Fruit fly (Drosophila melanogaster) whole organism, embryonic: ENCODE results near the gene LManV.

Experiments used
- Abd-B ChIP-seq: fragments of 200-800 bp; sonication (Bioruptor generic); optimal IDR thresholded peaks from 2 replicates; lab custom pipeline; 2018; ENCODE audit warnings: missing biosample characterization, mild to moderate bottlenecking, missing genetic modification characterization, moderate library complexity
- Awh ChIP-seq: fragments of 200-800 bp; sonication (Bioruptor generic); IDR thresholded peaks from 2 replicates; pipeline ENCODE4, ENCODE4 v1.3.6; 2022; ENCODE audit warnings: missing biosample characterization, missing genetic modification characterization
- BEAF-32 ChIP-seq: fragments of 200-800 bp; sonication (Bioruptor generic); optimal IDR thresholded peaks from 3 replicates; lab custom pipeline; 2017; ENCODE audit warnings: missing biosample characterization, missing genetic modification characterization, mild to moderate bottlenecking, moderate library complexity, missing genetic modification reagents
- CG10267 ChIP-seq: fragments of 200-800 bp; sonication (Bioruptor generic); optimal IDR thresholded peaks from 2 replicates; lab custom pipeline; 2018; ENCODE audit warnings: missing biosample characterization, mild to moderate bottlenecking, missing genetic modification characterization, moderate library complexity
- CG10274 ChIP-seq: fragments of 200-800 bp; sonication (Bioruptor generic); optimal IDR thresholded peaks from 3 replicates; lab custom pipeline; 2017; ENCODE audit warnings: missing biosample characterization, mild to moderate bottlenecking, missing genetic modification characterization
- CG13775 ChIP-seq: fragments of 200-800 bp; sonication (Bioruptor generic); optimal IDR thresholded peaks from 3 replicates; lab custom pipeline; 2017; ENCODE audit warnings: missing biosample characterization, mild to moderate bottlenecking, missing genetic modification characterization
- CG14014 ChIP-seq: fragments of 200-800 bp; sonication (Bioruptor generic); IDR thresholded peaks from 2 replicates; pipeline ENCODE4 v1.3.6; 2022; ENCODE audit warnings: missing biosample characterization, missing genetic modification characterization
- CG15073 ChIP-seq: fragments of 200-800 bp; sonication (Bioruptor generic); optimal IDR thresholded peaks from 2 replicates; lab custom pipeline; 2016; ENCODE audit warnings: missing biosample characterization, missing genetic modification characterization
- CG1603 ChIP-seq: fragments of 200-800 bp; sonication (Bioruptor generic); optimal IDR thresholded peaks from 2 replicates; lab custom pipeline; 2019; ENCODE audit warnings: missing biosample characterization, mild to moderate bottlenecking, missing genetic modification characterization, moderate library complexity
- CG17186 ChIP-seq: fragments of 200-800 bp; sonication (Bioruptor generic); optimal IDR thresholded peaks from 3 replicates; lab custom pipeline; 2017; ENCODE audit warnings: missing biosample characterization, missing genetic modification reagents, missing genetic modification characterization
- CG18764 ChIP-seq: fragments of 200-800 bp; sonication (Bioruptor generic); optimal IDR thresholded peaks from 3 replicates; lab custom pipeline; 2016; ENCODE audit warnings: missing biosample characterization, missing genetic modification characterization
- CG2678 ChIP-seq: fragments of 200-800 bp; sonication (Bioruptor generic); optimal IDR thresholded peaks from 3 replicates; lab custom pipeline; 2019; ENCODE audit warnings: missing biosample characterization, mild to moderate bottlenecking, missing genetic modification characterization, moderate library complexity
- CG30431 ChIP-seq: fragments of 200-800 bp; sonication (Bioruptor generic); optimal IDR thresholded peaks from 2 replicates; lab custom pipeline; 2017; ENCODE audit warnings: missing biosample characterization, missing genetic modification characterization
- CG32772 ChIP-seq: fragments of 200-800 bp; sonication (Bioruptor generic); IDR thresholded peaks from 2 replicates; pipeline ENCODE4 v1.3.6; 2022; ENCODE audit warnings: missing biosample characterization, missing genetic modification characterization
- CG34422 ChIP-seq: fragments of 200-800 bp; sonication (Bioruptor generic); IDR thresholded peaks from 3 replicates; pipeline ENCODE4 v1.3.6; 2022; ENCODE audit warnings: missing biosample characterization, missing genetic modification characterization
- CG3847 ChIP-seq: fragments of 200-800 bp; sonication (Bioruptor generic); IDR thresholded peaks from 2 replicates; pipeline ENCODE4 v1.3.6; 2022; ENCODE audit warnings: missing biosample characterization, missing genetic modification characterization
- CG4282 ChIP-seq: fragments of 200-800 bp; sonication (Bioruptor generic); optimal IDR thresholded peaks from 2 replicates; lab custom pipeline; 2016; ENCODE audit warnings: missing biosample characterization, missing genetic modification characterization
- CG4707 ChIP-seq: fragments of 200-800 bp; sonication (Bioruptor generic); optimal IDR thresholded peaks from 2 replicates; lab custom pipeline; 2018; ENCODE audit warnings: missing biosample characterization, mild to moderate bottlenecking, missing genetic modification characterization, moderate library complexity
- CG6254 ChIP-seq: fragments of 200-800 bp; sonication (Bioruptor generic); optimal IDR thresholded peaks from 3 replicates; lab custom pipeline; 2017; ENCODE audit warnings: mild to moderate bottlenecking, missing biosample characterization, missing genetic modification reagents, missing genetic modification characterization
- CG6272 ChIP-seq: fragments of 200-800 bp; sonication (Bioruptor generic); IDR thresholded peaks from 2 replicates; pipeline ENCODE4 v1.3.6; 2022; ENCODE audit warnings: missing biosample characterization, missing genetic modification characterization
- CG7271 ChIP-seq: fragments of 200-800 bp; sonication (Bioruptor generic); optimal IDR thresholded peaks from 2 replicates; lab custom pipeline; 2018; ENCODE audit warnings: missing biosample characterization, mild to moderate bottlenecking, missing genetic modification characterization, moderate library complexity
- CG8359 ChIP-seq: fragments of 200-800 bp; sonication (Bioruptor generic); optimal IDR thresholded peaks from 2 replicates; lab custom pipeline; 2017; ENCODE audit warnings: missing biosample characterization, mild to moderate bottlenecking, missing genetic modification characterization, borderline replicate concordance
- CG9727 ChIP-seq: fragments of 200-800 bp; sonication (Bioruptor generic); optimal IDR thresholded peaks from 3 replicates; lab custom pipeline; 2017; ENCODE audit warnings: missing biosample characterization, mild to moderate bottlenecking, missing genetic modification characterization
- CG9797 ChIP-seq: fragments of 200-800 bp; sonication (Bioruptor generic); optimal IDR thresholded peaks from 3 replicates; lab custom pipeline; 2018; ENCODE audit warnings: missing biosample characterization, mild to moderate bottlenecking, missing genetic modification characterization
- Drgx ChIP-seq: fragments of 200-800 bp; sonication (Bioruptor generic); IDR thresholded peaks from 2 replicates; pipeline ENCODE4 v1.3.6; 2022; ENCODE audit warnings: missing biosample characterization, missing genetic modification characterization
- HmgZ ChIP-seq: fragments of 200-800 bp; sonication (Bioruptor generic); optimal IDR thresholded peaks from 2 replicates; lab custom pipeline; 2018; ENCODE audit warnings: missing biosample characterization, mild to moderate bottlenecking, missing genetic modification characterization
- Kr ChIP-seq: fragments of 200-800 bp; sonication (Bioruptor generic); optimal IDR thresholded peaks from 2 replicates; lab custom pipeline; 2017; ENCODE audit warnings: missing biosample characterization, mild to moderate bottlenecking, missing genetic modification characterization
- Myb ChIP-seq: fragments of 200-800 bp; sonication (Bioruptor generic); optimal IDR thresholded peaks from 2 replicates; lab custom pipeline; 2016; ENCODE audit warnings: missing biosample characterization, missing genetic modification characterization
- Optix ChIP-seq: fragments of 200-800 bp; sonication (Bioruptor generic); IDR thresholded peaks from 3 replicates; pipeline ENCODE4 v1.3.6; 2022; ENCODE audit warnings: missing biosample characterization, missing genetic modification characterization
- Pdp1 ChIP-seq, 2 experiments: fragments of 200-800 bp; sonication (Bioruptor generic); optimal IDR thresholded peaks; 3 replicates each; lab custom pipeline; 2016; ENCODE audit warnings: missing biosample characterization in 2 of 2, missing genetic modification characterization in 2 of 2, mild to moderate bottlenecking in 1 of 2, moderate library complexity in 1 of 2
- Ptx1 ChIP-seq: fragments of 200-800 bp; sonication (Bioruptor generic); IDR thresholded peaks from 2 replicates; pipeline ENCODE4 v1.3.6; 2022; ENCODE audit warnings: missing biosample characterization, missing genetic modification characterization
- Side ChIP-seq: fragments of 200-800 bp; sonication (Bioruptor generic); optimal IDR thresholded peaks from 2 replicates; lab custom pipeline; 2016; ENCODE audit warnings: missing biosample characterization, missing genetic modification characterization
- Xbp1 ChIP-seq: fragments of 200-800 bp; sonication (Bioruptor generic); optimal IDR thresholded peaks from 3 replicates; lab custom pipeline; 2016; ENCODE audit warnings: missing biosample characterization, mild to moderate bottlenecking, missing genetic modification characterization
- abd-A ChIP-seq: fragments of 200-800 bp; sonication (Bioruptor generic); optimal IDR thresholded peaks from 3 replicates; lab custom pipeline; 2019; ENCODE audit warnings: missing biosample characterization, mild to moderate bottlenecking, missing genetic modification characterization, moderate library complexity
- amos ChIP-seq: fragments of 200-800 bp; sonication (Bioruptor generic); IDR thresholded peaks from 2 replicates; pipeline ENCODE4 v1.3.6; 2022; ENCODE audit warnings: missing biosample characterization, missing genetic modification characterization; ENCODE audit not compliant: partially characterized antibody
- ash1 ChIP-seq: fragments of 200-800 bp; sonication (Bioruptor generic); optimal IDR thresholded peaks from 2 replicates; lab custom pipeline; 2018; ENCODE audit warnings: missing biosample characterization, mild to moderate bottlenecking, missing genetic modification characterization
- chn ChIP-seq: fragments of 200-800 bp; sonication (Bioruptor generic); optimal IDR thresholded peaks from 2 replicates; lab custom pipeline; 2016; ENCODE audit warnings: missing biosample characterization, missing genetic modification characterization
- disco-r ChIP-seq: fragments of 200-800 bp; sonication (Bioruptor generic); optimal IDR thresholded peaks from 2 replicates; lab custom pipeline; 2016; ENCODE audit warnings: missing biosample characterization, missing genetic modification characterization
- ftz-f1 ChIP-seq: fragments of 200-800 bp; sonication (Bioruptor generic); optimal IDR thresholded peaks from 2 replicates; lab custom pipeline; 2016; ENCODE audit warnings: missing biosample characterization, missing genetic modification characterization
- gro ChIP-seq: fragments of 200-800 bp; sonication (Bioruptor generic); optimal IDR thresholded peaks from 2 replicates; lab custom pipeline; 2016; ENCODE audit warnings: missing biosample characterization, missing genetic modification characterization
- hbn ChIP-seq: fragments of 200-800 bp; sonication (Bioruptor generic); IDR thresholded peaks from 2 replicates; pipeline ENCODE4 v1.3.6; 2022; ENCODE audit warnings: missing biosample characterization, missing genetic modification characterization; ENCODE audit not compliant: partially characterized antibody
- jing ChIP-seq: fragments of 200-800 bp; sonication (Bioruptor generic); optimal IDR thresholded peaks from 2 replicates; lab custom pipeline; 2018; ENCODE audit warnings: missing biosample characterization, mild to moderate bottlenecking, missing genetic modification characterization
- kni ChIP-seq: fragments of 200-800 bp; sonication (Bioruptor generic); optimal IDR thresholded peaks from 3 replicates; lab custom pipeline; 2017; ENCODE audit warnings: mild to moderate bottlenecking, missing biosample characterization, missing genetic modification reagents, missing genetic modification characterization
- sd ChIP-seq: fragments of 200-800 bp; sonication (Bioruptor generic); optimal IDR thresholded peaks from 3 replicates; lab custom pipeline; 2018; ENCODE audit warnings: missing biosample characterization, mild to moderate bottlenecking, missing genetic modification characterization, moderate library complexity
- stwl ChIP-seq: fragments of 200-800 bp; sonication (Bioruptor generic); optimal IDR thresholded peaks from 3 replicates; lab custom pipeline; 2018; ENCODE audit warnings: missing biosample characterization, mild to moderate bottlenecking, missing genetic modification characterization, moderate library complexity
- tin ChIP-seq: fragments of 200-800 bp; sonication (Bioruptor generic); optimal IDR thresholded peaks from 3 replicates; lab custom pipeline; 2016; ENCODE audit warnings: missing biosample characterization, missing genetic modification characterization
- trem ChIP-seq: fragments of 200-800 bp; optimal IDR thresholded peaks from 3 replicates; lab custom pipeline; 2019; ENCODE audit warnings: missing biosample characterization, mild to moderate bottlenecking, missing genetic modification characterization, moderate library complexity
- vnd ChIP-seq: fragments of 200-800 bp; sonication (Bioruptor generic); IDR thresholded peaks from 3 replicates; pipeline ENCODE4 v1.3.6; 2022; ENCODE audit warnings: missing biosample characterization, missing genetic modification characterization; ENCODE audit not compliant: partially characterized antibody
- vvl ChIP-seq: fragments of 200-800 bp; sonication (Bioruptor generic); IDR thresholded peaks from 2 replicates; pipeline ENCODE4 v1.3.6; 2022; ENCODE audit warnings: missing biosample characterization, missing genetic modification characterization
- zfh2 ChIP-seq: fragments of 200-800 bp; sonication (Bioruptor generic); optimal IDR thresholded peaks from 2 replicates; lab custom pipeline; 2016; ENCODE audit warnings: missing biosample characterization, missing genetic modification characterization

LManV gene

dm6 chr2L:8740757-8741278, 35.2 kb downstream of the LManV start (continued):
- no peak for TF ChIP-seq CG15073 (GFP tag; lab: Kevin White, UChicago)
- no peak for TF ChIP-seq Drgx
- TF ChIP-seq CG18764 (GFP tag; lab: Kevin White, UChicago), result no peak
- TF ChIP-seq vnd, result no peak
- no peak for TF ChIP-seq CG10274 (GFP tag; lab: Kevin White, UChicago)
- TF ChIP-seq Pdp1 (GFP tag; optimal IDR thresholded peaks at IDR 0.05; lab: Kevin White, UChicago), result peak in 1 of 2 experiments; percentile 7
- TF ChIP-seq Kr (GFP tag; lab: Kevin White, UChicago), result no peak
- TF ChIP-seq CG8359 (GFP tag; lab: Kevin White, UChicago), result no peak
- no peak for TF ChIP-seq CG14014 (GFP tag; lab: Robert Waterston, UW)
- TF ChIP-seq zfh2, result no peak
- peak; percentile 23 for TF ChIP-seq CG1603 (tag; lab: Kevin White, UChicago)
- no peak for TF ChIP-seq CG32772 (GFP tag; lab: Robert Waterston, UW)
- TF ChIP-seq CG17186 (GFP tag; lab: Kevin White, UChicago), result peak; percentile 43
- TF ChIP-seq Optix, result no peak
- no peak for TF ChIP-seq Xbp1 (GFP tag; lab: Kevin White, UChicago)
- TF ChIP-seq kni (GFP tag; lab: Kevin White, UChicago), result no peak
- no peak for TF ChIP-seq CG4282 (GFP tag; lab: Kevin White, UChicago)
- TF ChIP-seq CG7271 (tag; lab: Kevin White, UChicago), result no peak
- TF ChIP-seq CG34422 (GFP tag; lab: Robert Waterston, UW), result no peak
- TF ChIP-seq stwl (tag; lab: Kevin White, UChicago), result peak; percentile 49
- TF ChIP-seq sd, result no peak
- TF ChIP-seq Side, result no peak
- peak; percentile 30 for TF ChIP-seq trem (tag; lab: Kevin White, UChicago)
- TF ChIP-seq CG9727 (GFP tag; lab: Kevin White, UChicago), result no peak
- no peak for TF ChIP-seq Ptx1 (GFP tag; lab: Robert Waterston, UW)
- TF ChIP-seq hbn (GFP tag; lab: Robert Waterston, UW), result no peak
- TF ChIP-seq tin (GFP tag; lab: Kevin White, UChicago), result no peak
- TF ChIP-seq jing, result no peak
- no peak for TF ChIP-seq CG6254 (GFP tag; lab: Kevin White, UChicago)
- peak; percentile 76 for TF ChIP-seq CG3847 (GFP tag; lab: Robert Waterston, UW)
- peak; percentile 16 for TF ChIP-seq CG9797 (GFP tag; lab: Kevin White, UChicago)
- TF ChIP-seq abd-A, result peak; percentile 47
- TF ChIP-seq Myb, result peak; percentile 23
- peak; percentile 28; the same call in 1 of the 2 replicates for TF ChIP-seq amos (GFP tag; lab: Robert Waterston, UW)
- no peak for TF ChIP-seq CG13775 (GFP tag; lab: Kevin White, UChicago)
- TF ChIP-seq ftz-f1 (GFP tag; lab: Kevin White, UChicago), result no peak
- peak; percentile 4 for TF ChIP-seq CG2678
- peak; percentile 66 for TF ChIP-seq Abd-B (GFP tag; lab: Kevin White, UChicago)
- 0 out of 2 replicates have a peak, but pooled peaks have one; percentile 14 for TF ChIP-seq vvl (GFP tag; lab: Robert Waterston, UW)
- peak; percentile 9 for TF ChIP-seq HmgZ (tag; lab: Kevin White, UChicago)
- no peak for TF ChIP-seq CG30431 (GFP tag; lab: Kevin White, UChicago)
- TF ChIP-seq CG10267 (tag; lab: Kevin White, UChicago), result peak; percentile 12
- no peak for TF ChIP-seq CG6272 (GFP tag; lab: Robert Waterston, UW)
- TF ChIP-seq disco-r (GFP tag; lab: Kevin White, UChicago), result no peak
- TF ChIP-seq ash1, result no peak
- TF ChIP-seq Awh (GFP tag; lab: Robert Waterston, UW), result no peak
- peak; percentile 14 for TF ChIP-seq CG4707 (GFP tag; lab: Kevin White, UChicago)
- no peak for TF ChIP-seq chn (GFP tag; lab: Kevin White, UChicago)
- TF ChIP-seq gro (GFP tag; lab: Kevin White, UChicago), result no peak
- TF ChIP-seq BEAF-32 (GFP tag; lab: Kevin White, UChicago), result peak; percentile 3
